Fruit fly (Drosophila melanogaster): ENCODE measurements around the gene CG5961.

CG5961 gene

DNA sequence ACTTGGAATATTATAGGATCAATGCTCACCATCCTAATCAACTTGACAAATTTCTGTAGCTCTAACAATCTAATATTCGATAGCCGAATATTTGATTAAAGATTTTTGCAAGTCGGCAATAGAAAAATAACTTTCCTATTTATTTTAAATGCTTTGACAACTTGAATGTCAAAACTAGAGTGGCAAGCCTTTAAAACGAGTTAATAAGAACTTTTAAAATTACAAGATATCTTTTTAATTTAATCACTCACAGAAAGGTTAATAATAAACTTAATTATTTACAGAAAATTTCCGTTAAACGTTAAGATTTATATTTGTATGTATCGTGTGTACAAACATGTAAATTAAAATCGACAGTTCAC is 21.1 kb downstream of the CG5961 start, which contains the start of the genes CG17207 and CG46427:
Gene CG17207 (minus strand): TSS at position 101 of the 362 bp plus-strand sequence.
Gene CG46427 (minus strand): TSS at position 101 of the 362 bp plus-strand sequence.
- no peak for TF ChIP-seq Ravus (GFP tag; IDR thresholded peaks at IDR 0.05)
- no peak for TF ChIP-seq gce (GFP tag; IDR thresholded peaks at IDR 0.05)
- no peak for TF ChIP-seq otp (GFP tag; IDR thresholded peaks at IDR 0.05)
- no peak for TF ChIP-seq Chrac-16 (GFP tag; optimal IDR thresholded peaks at IDR 0.05)
- no peak for TF ChIP-seq Ada2b (GFP tag; IDR thresholded peaks at IDR 0.05)
- no peak for TF ChIP-seq Ssrp (tag; optimal IDR thresholded peaks at IDR 0.05)
- no peak for TF ChIP-seq NK7.1 (GFP tag; optimal IDR thresholded peaks at IDR 0.05)
- TF ChIP-seq Spps (tag; optimal IDR thresholded peaks at IDR 0.05), result no peak

DNA sequence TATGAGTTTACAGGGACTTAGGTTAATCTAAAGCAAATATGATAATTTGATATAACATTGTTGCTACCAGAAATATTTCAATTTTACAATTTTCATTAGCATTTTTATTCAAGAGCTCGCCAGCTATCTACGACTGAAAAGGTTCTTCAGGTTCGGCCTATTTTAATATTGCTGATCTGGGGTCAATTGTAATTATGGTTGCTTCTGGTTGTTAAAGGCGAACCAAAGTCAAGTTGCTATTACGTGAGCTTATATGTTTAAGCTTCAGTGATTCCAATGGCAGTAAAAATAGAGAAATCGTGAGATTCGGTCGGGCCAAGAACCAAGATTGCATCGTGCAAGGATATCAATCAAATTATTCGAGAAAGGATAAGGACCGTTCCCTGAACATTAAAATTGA is 24.1 kb downstream of the CG5961 start, which contains the start of gene Desat2:
Gene Desat2 (plus strand): TSS at position 301 of the 400 bp plus-strand sequence.
- TF ChIP-seq dmrt99B (tag; optimal IDR thresholded peaks at IDR 0.05) (no peak), knrl (GFP tag; IDR thresholded peaks at IDR 0.05; ENCODE audit: partially characterized antibody) (no peak), Sox102F (GFP tag; optimal IDR thresholded peaks at IDR 0.05) (no peak), CG9727 (GFP tag; optimal IDR thresholded peaks at IDR 0.05) (no peak), bcd (GFP tag; optimal IDR thresholded peaks at IDR 0.05) (no peak), Hr3 (GFP tag; optimal IDR thresholded peaks at IDR 0.05) (no peak), lov (optimal IDR thresholded peaks at IDR 0.05) (no peak), lov (GFP tag; IDR thresholded peaks at IDR 0.05) (no peak), CG10267 (tag; optimal IDR thresholded peaks at IDR 0.05) (no peak), hb (GFP tag; IDR thresholded peaks at IDR 0.05; ENCODE audit: partially characterized antibody) (no peak), CG13424 (tag; optimal IDR thresholded peaks at IDR 0.05) (no peak), sug (tag; optimal IDR thresholded peaks at IDR 0.05) (no peak), Asciz (GFP tag; optimal IDR thresholded peaks at IDR 0.05) (no peak), jing (GFP tag; optimal IDR thresholded peaks at IDR 0.05) (no peak), CG1602 (GFP tag; optimal IDR thresholded peaks at IDR 0.05) (no peak), CG12744 (GFP tag; optimal IDR thresholded peaks at IDR 0.05) (no peak), lbe (GFP tag; optimal IDR thresholded peaks at IDR 0.05) (no peak), CG13894 (tag; optimal IDR thresholded peaks at IDR 0.05) (no peak), kay (GFP tag; optimal IDR thresholded peaks at IDR 0.05) (no peak), Blimp-1 (GFP tag; optimal IDR thresholded peaks at IDR 0.05) (no peak)

DNA sequence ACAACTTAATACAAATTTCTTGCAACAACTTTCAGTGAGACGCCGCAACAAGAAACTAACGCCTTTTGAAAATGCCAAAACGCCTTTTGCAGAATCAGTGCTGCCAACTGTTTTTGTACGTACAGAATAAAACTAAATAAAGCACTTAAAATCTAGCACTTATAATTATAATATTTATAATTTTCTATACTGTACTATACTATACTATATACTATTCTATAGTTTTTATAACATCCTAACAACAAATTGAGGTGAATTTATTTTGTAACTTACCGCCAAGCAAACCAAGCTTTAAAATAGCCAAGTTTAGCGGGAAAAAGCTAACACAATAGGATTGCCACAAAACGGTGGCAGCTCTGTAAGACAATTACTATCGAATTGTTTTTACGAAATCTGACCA is 26.3 kb downstream of the CG5961 start, which contains the start of the genes Aos1 and Srlp:
Gene Aos1 (minus strand): TSS at position 59 of the 400 bp plus-strand sequence.
Gene Srlp (plus strand): TSS at position 335 of the 400 bp plus-strand sequence.
- TF ChIP-seq unc-4 (GFP tag; IDR thresholded peaks at IDR 0.05; ENCODE audit: partially characterized antibody) (peak; percentile 43; the same call in 1 of the 2 replicates), lab (GFP tag; optimal IDR thresholded peaks at IDR 0.05) (no peak), phol (tag; optimal IDR thresholded peaks at IDR 0.05) (peak; percentile 80), ftz-f1 (GFP tag; optimal IDR thresholded peaks at IDR 0.05) (no peak), trem (tag; optimal IDR thresholded peaks at IDR 0.05) (peak; percentile 99), dmrt11E (tag; optimal IDR thresholded peaks at IDR 0.05) (peak; percentile 51), chinmo (GFP tag; IDR thresholded peaks at IDR 0.05; ENCODE audit: partially characterized antibody) (0 out of 4 replicates have a peak, but pooled peaks have one; percentile 38), fd64A (GFP tag; optimal IDR thresholded peaks at IDR 0.05) (no peak), Side (GFP tag; optimal IDR thresholded peaks at IDR 0.05) (no peak), Fer1 (GFP tag; optimal IDR thresholded peaks at IDR 0.05) (peak; percentile 65), Elba2 (GFP tag; optimal IDR thresholded peaks at IDR 0.05) (peak; percentile 37), CG17829 (tag; optimal IDR thresholded peaks at IDR 0.05) (peak; percentile 66), CG12942 (GFP tag; optimal IDR thresholded peaks at IDR 0.05) (peak; percentile 52), Fer3 (tag; optimal IDR thresholded peaks at IDR 0.05) (peak; percentile 54), CG13296 (GFP tag; optimal IDR thresholded peaks at IDR 0.05) (peak; percentile 54), nerfin-1 (tag; optimal IDR thresholded peaks at IDR 0.05) (peak; percentile 59), kah (GFP tag; optimal IDR thresholded peaks at IDR 0.05) (peak; percentile 27), CG3838 (GFP tag; optimal IDR thresholded peaks at IDR 0.05) (no peak), NfI (GFP tag; optimal IDR thresholded peaks at IDR 0.05) (peak; percentile 46), Ets65A (GFP tag) (peak; percentile 52), CG9817 (tag; optimal IDR thresholded peaks at IDR 0.05) (peak; percentile 69), MBD-R2 (GFP tag; IDR thresholded peaks at IDR 0.05) (peak; percentile 69)
